Fruit fly (Drosophila melanogaster) Kc167 (cell line): Measurements from ENCODE around the gene Pdha.

Source experiments
- insv ChIP-seq: fragments of >200 bp; optimal IDR thresholded peaks from 3 replicates; lab custom pipeline; 2018; ENCODE audit warnings: missing external identifiers
- ttk ChIP-seq: sonication (Bioruptor generic); optimal IDR thresholded peaks from 2 replicates; lab custom pipeline; 2017; ENCODE audit warnings: missing external identifiers

The Pdha gene

DNA sequence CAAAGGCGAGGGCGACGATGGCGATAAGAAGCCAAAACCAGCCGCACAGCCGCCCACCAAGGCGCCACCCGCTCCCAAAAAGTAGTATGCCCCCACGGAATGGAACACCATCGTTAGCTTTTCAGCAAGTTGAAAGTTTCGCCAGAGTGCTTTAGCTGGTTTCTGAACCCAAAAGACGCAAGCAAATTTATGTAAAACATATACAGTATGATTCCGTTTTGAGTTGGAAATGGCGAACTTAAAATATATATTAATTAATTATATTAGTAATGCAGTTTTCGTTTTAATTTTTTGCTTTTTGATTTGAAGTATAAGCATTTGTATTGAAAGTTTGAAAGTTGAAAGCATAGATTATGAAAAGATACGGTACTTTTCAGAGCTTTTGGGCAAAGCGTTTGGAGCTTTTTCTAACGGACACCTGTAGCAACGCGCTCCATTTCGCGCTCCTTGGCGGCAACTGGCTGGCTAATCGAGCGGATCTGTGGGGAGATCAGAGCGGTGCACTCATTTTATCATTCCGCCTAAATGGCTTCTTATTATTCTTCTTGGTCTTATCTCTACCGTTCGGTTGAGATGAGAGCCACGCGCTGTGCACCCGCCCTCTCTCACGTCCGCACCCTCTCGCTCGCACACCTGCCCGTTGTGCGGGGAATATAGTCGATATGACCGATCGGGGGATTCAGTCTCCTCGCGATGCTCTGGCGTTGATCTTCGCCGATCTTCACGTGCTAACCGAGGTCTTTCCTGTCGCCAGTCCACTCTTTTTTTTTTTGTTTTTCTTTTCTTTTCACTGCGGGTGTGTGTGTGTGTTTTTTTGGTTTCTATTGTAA, 5.4 kb downstream of the Pdha start, which contains the start of gene Proc-R:
Gene Proc-R (plus strand): TSS at position 680 of the 830 bp plus-strand sequence.
- TF ChIP-seq ttk (lab: Kevin White, UChicago) (no peak), insv (no peak)
